Worm (Caenorhabditis elegans) whole organism, L3 larva: Measurements from ENCODE around the gene C03H5.5.

Source experiments
- R02D3.7 ChIP-seq: fragments of 150-350 bp; optimal IDR thresholded peaks from 2 replicates; lab custom pipeline; 2014; ENCODE audit warnings: missing biosample characterization, missing genetic modification characterization
- ZK546.5 ChIP-seq: sonication (generic microtip); optimal IDR thresholded peaks from 2 replicates; lab custom pipeline; 2017; ENCODE audit warnings: missing biosample characterization, missing genetic modification characterization
- aly-2 ChIP-seq: fragments of 150-350 bp; optimal IDR thresholded peaks from 2 replicates; lab custom pipeline; 2014; ENCODE audit warnings: missing biosample characterization, missing genetic modification characterization
- ceh-16 ChIP-seq: sonication (generic microtip); optimal IDR thresholded peaks from 2 replicates; lab custom pipeline; 2017; ENCODE audit warnings: missing biosample characterization, missing genetic modification characterization
- ceh-28 ChIP-seq: fragments of 150-350 bp; optimal IDR thresholded peaks from 2 replicates; lab custom pipeline; 2014; ENCODE audit warnings: missing biosample characterization, missing genetic modification reagents, missing genetic modification characterization
- ceh-82 ChIP-seq: fragments of 150-350 bp; optimal IDR thresholded peaks from 2 replicates; lab custom pipeline; 2014; ENCODE audit warnings: missing biosample characterization, missing genetic modification characterization
- ceh-9 ChIP-seq: sonication (generic microtip); optimal IDR thresholded peaks from 2 replicates; lab custom pipeline; 2018; ENCODE audit warnings: missing biosample characterization, missing genetic modification characterization
- daf-12 ChIP-seq: fragments of 150-350 bp; optimal IDR thresholded peaks from 2 replicates; lab custom pipeline; 2014; ENCODE audit warnings: missing biosample characterization, missing genetic modification reagents, missing genetic modification characterization
- egl-27 ChIP-seq: sonication (generic microtip); optimal IDR thresholded peaks from 4 replicates; lab custom pipeline; 2017; ENCODE audit warnings: missing biosample characterization, missing genetic modification reagents, missing genetic modification characterization
- egl-5 ChIP-seq: fragments of 150-350 bp; optimal IDR thresholded peaks from 2 replicates; lab custom pipeline; 2017; ENCODE audit warnings: missing biosample characterization, missing genetic modification reagents, missing genetic modification characterization, inconsistent platforms
- elt-1 ChIP-seq: fragments of 150-350 bp; optimal IDR thresholded peaks from 2 replicates; lab custom pipeline; 2014; ENCODE audit warnings: missing biosample characterization, missing genetic modification characterization
- elt-2 ChIP-seq: sonication (generic microtip); optimal IDR thresholded peaks from 2 replicates; lab custom pipeline; 2016; ENCODE audit warnings: missing genetic modification reagents, mild to moderate bottlenecking, missing genetic modification characterization, missing compliant biosample characterization
- elt-3 ChIP-seq, 3 experiments: fragments of 150-350 bp in 1 of 3; sonication (generic microtip) in 2 of 3; optimal IDR thresholded peaks; 2 replicates in 2 of 3; 4 replicates in 1 of 3; lab custom pipeline; 2014 to 2017; ENCODE audit warnings: missing biosample characterization in 3 of 3, missing genetic modification characterization in 3 of 3
- fkh-10 ChIP-seq: sonication (generic microtip); optimal IDR thresholded peaks from 2 replicates; lab custom pipeline; 2017; ENCODE audit warnings: missing biosample characterization, missing genetic modification reagents, missing genetic modification characterization
- fkh-2 ChIP-seq: fragments of 150-350 bp; optimal IDR thresholded peaks from 2 replicates; lab custom pipeline; 2014; ENCODE audit warnings: missing biosample characterization, missing genetic modification reagents, missing genetic modification characterization
- fos-1 ChIP-seq: fragments of 150-350 bp; optimal IDR thresholded peaks from 2 replicates; lab custom pipeline; 2014; ENCODE audit warnings: missing biosample characterization, missing genetic modification characterization
- hmg-11 ChIP-seq: sonication (generic microtip); optimal IDR thresholded peaks from 2 replicates; lab custom pipeline; 2016; ENCODE audit warnings: missing genetic modification characterization, missing compliant biosample characterization
- jun-1 ChIP-seq: fragments of 150-350 bp; optimal IDR thresholded peaks from 2 replicates; lab custom pipeline; 2014; ENCODE audit warnings: missing biosample characterization, missing genetic modification reagents, missing genetic modification characterization
- lin-15B ChIP-seq: fragments of 150-350 bp; optimal IDR thresholded peaks from 2 replicates; lab custom pipeline; 2014; ENCODE audit warnings: missing biosample characterization, missing genetic modification characterization
- lin-39 ChIP-seq: fragments of 150-350 bp; optimal IDR thresholded peaks from 2 replicates; lab custom pipeline; 2018; ENCODE audit warnings: missing biosample characterization, missing genetic modification reagents, missing genetic modification characterization
- mml-1 ChIP-seq: fragments of 150-350 bp; sonication (generic microtip); optimal IDR thresholded peaks from 3 replicates; lab custom pipeline; 2014; ENCODE audit warnings: missing biosample characterization, missing genetic modification characterization
- nfya-1 ChIP-seq: sonication (generic microtip); optimal IDR thresholded peaks from 2 replicates; lab custom pipeline; 2017; ENCODE audit warnings: missing genetic modification characterization, mild to moderate bottlenecking, missing compliant biosample characterization, antibody characterized with exemption, moderate library complexity; ENCODE audit not compliant: insufficient read depth
- nhr-11 ChIP-seq: fragments of 150-350 bp; optimal IDR thresholded peaks from 2 replicates; lab custom pipeline; 2014; ENCODE audit warnings: missing biosample characterization, missing genetic modification characterization
- nhr-237 ChIP-seq: fragments of 150-350 bp; optimal IDR thresholded peaks from 2 replicates; lab custom pipeline; 2014; ENCODE audit warnings: missing biosample characterization, missing genetic modification characterization
- nhr-28 ChIP-seq: fragments of 150-350 bp; optimal IDR thresholded peaks from 2 replicates; lab custom pipeline; 2014; ENCODE audit warnings: missing biosample characterization, missing genetic modification characterization
- nhr-67 ChIP-seq: fragments of 150-350 bp; optimal IDR thresholded peaks from 2 replicates; lab custom pipeline; 2014; ENCODE audit warnings: missing biosample characterization, missing genetic modification characterization
- nhr-76 ChIP-seq: fragments of 150-350 bp; sonication (generic microtip); optimal IDR thresholded peaks from 5 replicates; lab custom pipeline; 2014; ENCODE audit warnings: missing biosample characterization, missing genetic modification characterization
- nhr-77 ChIP-seq: fragments of 150-350 bp; optimal IDR thresholded peaks from 2 replicates; lab custom pipeline; 2014; ENCODE audit warnings: missing biosample characterization, missing genetic modification characterization
- pha-4 ChIP-seq: fragments of 150-350 bp; optimal IDR thresholded peaks from 2 replicates; lab custom pipeline; 2014; ENCODE audit warnings: missing biosample characterization, missing genetic modification reagents, missing genetic modification characterization
- sea-2 ChIP-seq: fragments of 150-350 bp; sonication (generic microtip); optimal IDR thresholded peaks from 4 replicates; lab custom pipeline; 2014; ENCODE audit warnings: missing biosample characterization, missing genetic modification reagents, missing genetic modification characterization
- skn-1 ChIP-seq: fragments of 150-350 bp; optimal IDR thresholded peaks from 2 replicates; lab custom pipeline; 2014; ENCODE audit warnings: missing biosample characterization, missing genetic modification characterization
- snpc-4 ChIP-seq: fragments of 150-350 bp; optimal IDR thresholded peaks from 2 replicates; lab custom pipeline; 2014; ENCODE audit warnings: missing biosample characterization, missing genetic modification characterization
- tbx-2 ChIP-seq: sonication (generic microtip); optimal IDR thresholded peaks from 2 replicates; lab custom pipeline; 2016; ENCODE audit warnings: mild to moderate bottlenecking, missing genetic modification characterization, missing compliant biosample characterization
- unc-39 ChIP-seq: sonication (generic microtip); optimal IDR thresholded peaks from 4 replicates; lab custom pipeline; 2017; ENCODE audit warnings: missing biosample characterization, missing genetic modification characterization
- zag-1 ChIP-seq: fragments of 150-350 bp; optimal IDR thresholded peaks from 2 replicates; lab custom pipeline; 2014; ENCODE audit warnings: missing biosample characterization, missing genetic modification characterization

Gene C03H5.5

DNA sequence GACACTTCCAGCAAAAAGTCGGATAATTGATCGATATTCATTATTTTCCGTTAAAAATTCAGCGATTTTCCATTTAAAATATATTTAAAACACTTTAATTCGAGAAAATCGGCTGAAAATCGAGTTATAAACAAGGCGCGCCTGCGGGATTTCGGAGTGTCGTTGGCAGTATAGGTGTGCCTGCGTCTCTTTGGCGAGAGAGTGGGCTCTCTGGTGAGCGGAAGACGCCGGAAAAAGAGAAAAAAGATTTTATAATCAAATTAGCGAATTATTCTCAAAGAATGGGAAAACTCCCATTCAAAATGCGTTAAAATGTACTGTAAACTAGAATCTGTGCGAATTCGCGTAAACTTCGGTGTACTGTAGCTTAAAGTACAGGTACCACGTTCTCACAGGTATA is 37.4 kb downstream of the C03H5.5 start, which contains the start of gene D1069.3:
Gene D1069.3 (minus strand): TSS at position 158 of the 400 bp plus-strand sequence.
- TF ChIP-seq zag-1, result no peak
- TF ChIP-seq aly-2 (tag; lab: Kevin White, UChicago), result no peak
- TF ChIP-seq pha-4 (tag; lab: Kevin White, UChicago), result peak; percentile 37
- no peak for TF ChIP-seq fos-1 (tag; lab: Kevin White, UChicago)
- TF ChIP-seq nfya-1, result peak; percentile 55
- no peak for TF ChIP-seq sea-2 (GFP tag; lab: Kevin White, UChicago)
- TF ChIP-seq nhr-67 (tag; lab: Kevin White, UChicago), result no peak
- TF ChIP-seq egl-5 (tag; lab: Kevin White, UChicago), result peak; percentile 14
- no peak for TF ChIP-seq skn-1 (tag; lab: Kevin White, UChicago)
- no peak for TF ChIP-seq nhr-237
- TF ChIP-seq tbx-2, result no peak
- no peak for TF ChIP-seq nhr-77 (tag; lab: Kevin White, UChicago)
- TF ChIP-seq lin-15B (tag; lab: Kevin White, UChicago), result peak; percentile 28
- TF ChIP-seq ceh-9, result no peak
- TF ChIP-seq fkh-2, result no peak
- TF ChIP-seq egl-27, result no peak
- TF ChIP-seq ceh-28 (tag; lab: Kevin White, UChicago), result no peak
- TF ChIP-seq elt-2, result no peak
- TF ChIP-seq hmg-11 (tag; lab: Kevin White, UChicago), result peak; percentile 77
- TF ChIP-seq elt-1, result no peak
- no peak for TF ChIP-seq mml-1 (tag; lab: Kevin White, UChicago)
- no peak for TF ChIP-seq jun-1 (tag; lab: Kevin White, UChicago)
- no peak for TF ChIP-seq ceh-82 (tag; lab: Kevin White, UChicago)
- no peak for TF ChIP-seq nhr-11 (tag; lab: Kevin White, UChicago)
- TF ChIP-seq nhr-76 (tag; lab: Kevin White, UChicago), result no peak
- TF ChIP-seq daf-12, result no peak
- TF ChIP-seq ceh-16, result no peak
- no peak for TF ChIP-seq unc-39 (tag; lab: Kevin White, UChicago)
- TF ChIP-seq nhr-28 (tag; lab: Kevin White, UChicago), result no peak
- TF ChIP-seq lin-39 (tag; lab: Kevin White, UChicago), result no peak
- TF ChIP-seq snpc-4 (tag; lab: Kevin White, UChicago), result no peak
- TF ChIP-seq fkh-10 (GFP tag; lab: Kevin White, UChicago), result no peak
- TF ChIP-seq, all 47 proteins: peak for 5

DNA sequence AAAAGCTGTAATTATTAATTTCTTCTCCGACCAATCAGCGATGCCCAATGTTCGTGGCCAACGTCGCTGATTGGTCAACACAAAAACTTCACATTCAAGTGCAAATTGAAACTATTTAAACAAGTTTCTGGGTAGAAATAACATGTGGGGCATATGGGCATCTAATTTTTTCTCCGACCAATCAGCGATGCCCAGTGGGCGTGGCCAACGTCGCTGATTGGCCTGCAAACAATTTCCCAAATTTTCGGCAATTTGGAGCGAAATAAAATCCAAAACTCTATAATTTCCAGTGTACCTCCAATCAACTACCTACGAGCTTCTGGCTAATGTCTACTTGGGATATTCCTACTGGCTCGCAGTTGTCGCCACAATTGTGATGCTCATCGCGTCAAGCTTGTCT is 43.9 kb downstream of the C03H5.5 start:
- TF ChIP-seq nfya-1 (peak; percentile 97), nhr-67 (tag; lab: Kevin White, UChicago) (no peak)

DNA sequence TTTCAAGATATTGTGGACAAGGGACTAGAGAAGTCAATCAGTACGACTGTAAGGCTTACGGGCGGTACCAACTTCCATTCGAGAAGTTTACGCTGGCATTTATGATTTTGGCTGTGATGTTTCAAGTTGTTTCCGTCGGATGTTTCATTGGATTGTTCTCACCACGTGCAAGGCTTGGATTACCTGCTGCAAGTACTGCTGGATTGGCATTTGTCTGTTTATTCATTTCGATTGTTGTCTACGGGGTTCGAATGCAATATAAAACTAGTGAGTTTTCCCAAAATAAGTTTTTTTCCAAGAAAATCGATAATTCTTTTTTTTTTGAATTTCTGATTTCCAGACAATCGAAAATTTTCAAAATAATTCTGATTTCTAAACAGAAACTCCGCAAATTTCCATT is 44.4 kb downstream of the C03H5.5 start:
- no peak for TF ChIP-seq nhr-77 (tag; lab: Kevin White, UChicago)
- no peak for TF ChIP-seq skn-1 (tag; lab: Kevin White, UChicago)
- TF ChIP-seq snpc-4 (tag; lab: Kevin White, UChicago), result no peak
- no peak for TF ChIP-seq lin-15B (tag; lab: Kevin White, UChicago)
- no peak for TF ChIP-seq aly-2 (tag; lab: Kevin White, UChicago)
- TF ChIP-seq mml-1 (tag; lab: Kevin White, UChicago), result no peak
- no peak for TF ChIP-seq sea-2 (GFP tag; lab: Kevin White, UChicago)
- TF ChIP-seq R02D3.7 (tag; lab: Kevin White, UChicago), result no peak
- TF ChIP-seq fos-1 (tag; lab: Kevin White, UChicago), result no peak
- no peak for TF ChIP-seq nhr-11 (tag; lab: Kevin White, UChicago)

DNA sequence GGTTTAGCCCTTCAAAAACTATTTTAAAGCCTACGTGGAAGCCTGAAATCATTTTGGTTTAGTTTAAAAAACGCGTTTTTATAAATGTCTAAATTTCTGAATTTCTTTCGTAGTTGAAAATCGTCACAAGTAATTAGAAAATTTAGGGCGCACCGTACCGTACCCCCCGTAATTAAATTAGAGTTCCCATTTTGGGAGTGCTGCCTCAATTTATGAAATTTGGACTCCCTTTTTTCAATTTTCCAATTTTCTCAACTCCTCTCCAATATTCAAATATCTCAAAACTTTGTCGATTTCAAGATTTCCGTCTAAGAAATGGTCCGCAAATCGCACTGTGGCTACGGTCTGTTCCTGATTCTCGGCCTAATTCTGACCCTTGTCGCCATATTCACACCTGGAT is 44.9 kb downstream of the C03H5.5 start, which contains the start of gene clc-31:
Gene clc-31 (plus strand): TSS at position 301 of the 400 bp plus-strand sequence.
- TF ChIP-seq egl-27 (no peak), nfya-1 (no peak), nhr-76 (tag; lab: Kevin White, UChicago) (no peak), egl-5 (tag; lab: Kevin White, UChicago) (no peak)

DNA sequence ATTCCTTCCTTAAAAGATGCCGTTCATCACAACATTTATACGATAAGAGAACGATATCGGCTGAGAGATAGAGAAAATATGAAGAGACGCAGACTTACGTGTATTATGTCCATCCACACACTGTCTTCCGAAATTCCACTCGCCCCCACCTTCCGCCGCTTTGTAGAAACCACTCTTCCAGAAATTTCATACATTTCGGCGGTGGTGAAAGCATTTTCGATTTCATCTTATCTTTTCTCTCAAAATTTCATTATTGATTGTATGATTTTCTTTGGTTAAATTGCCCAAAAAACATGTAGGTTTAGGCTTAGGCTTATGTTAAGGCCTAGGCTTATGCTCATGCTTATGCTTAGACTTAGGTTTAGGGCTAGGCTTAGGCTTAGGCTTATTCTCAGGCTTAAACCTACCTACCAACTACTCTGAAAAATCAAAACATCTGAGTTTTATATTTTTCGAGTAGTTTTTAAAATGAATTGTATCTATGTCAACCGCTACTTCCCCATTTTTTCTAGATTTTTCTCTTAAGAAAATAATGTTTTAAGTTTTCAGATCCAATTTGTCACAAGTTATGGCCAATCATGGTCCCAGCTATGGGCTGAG is 47.8 kb downstream of the C03H5.5 start, which contains the start of gene cpn-2:
Gene cpn-2 (plus strand): TSS at position 550 of the 600 bp plus-strand sequence.
- TF ChIP-seq ZK546.5 (tag; lab: Kevin White, UChicago) (no peak), elt-3 (tag; optimal IDR thresholded peaks at IDR 0.05; lab: Kevin White, UChicago) (no peak)
